Fruit fly (Drosophila melanogaster) whole organism, prepupa: ENCODE results near the gene eIF4EHP.

Source experiments
- Blimp-1 ChIP-seq: fragments of 200-800 bp; sonication (Bioruptor generic); optimal IDR thresholded peaks from 3 replicates; lab custom pipeline; 2017; ENCODE audit warnings: missing biosample characterization, missing genetic modification characterization, mild to moderate bottlenecking, moderate library complexity, missing genetic modification reagents
- CG10631 ChIP-seq: fragments of 200-800 bp; sonication (Bioruptor generic); optimal IDR thresholded peaks from 2 replicates; lab custom pipeline; 2016; ENCODE audit warnings: missing biosample characterization, missing genetic modification characterization
- CG10669 ChIP-seq: fragments of 200-800 bp; sonication (Bioruptor generic); optimal IDR thresholded peaks from 3 replicates; lab custom pipeline; 2018; ENCODE audit warnings: missing biosample characterization, mild to moderate bottlenecking, missing genetic modification characterization, moderate library complexity
- CG11294 ChIP-seq: fragments of 200-800 bp; sonication (Bioruptor generic); IDR thresholded peaks from 2 replicates; pipeline ENCODE4 v1.3.6; 2022; ENCODE audit warnings: missing biosample characterization, missing genetic modification characterization
- CG11902 ChIP-seq: fragments of 200-800 bp; sonication (Bioruptor generic); optimal IDR thresholded peaks from 3 replicates; lab custom pipeline; 2016; ENCODE audit warnings: missing biosample characterization, missing genetic modification characterization
- CG15336 ChIP-seq: fragments of 200-800 bp; sonication (Bioruptor generic); IDR thresholded peaks from 2 replicates; pipeline ENCODE4 v1.3.6; 2022; ENCODE audit warnings: missing biosample characterization, missing genetic modification characterization
- CG1621 ChIP-seq: fragments of 200-800 bp; sonication (Bioruptor generic); optimal IDR thresholded peaks from 3 replicates; lab custom pipeline; 2018; ENCODE audit warnings: missing biosample characterization, mild to moderate bottlenecking, missing genetic modification characterization
- CG16779 ChIP-seq: fragments of 200-800 bp; sonication (Bioruptor generic); optimal IDR thresholded peaks from 3 replicates; lab custom pipeline; 2017; ENCODE audit warnings: missing biosample characterization, mild to moderate bottlenecking, missing genetic modification characterization
- CG3032 ChIP-seq: fragments of 200-800 bp; optimal IDR thresholded peaks from 2 replicates; lab custom pipeline; 2019; ENCODE audit warnings: missing biosample characterization, mild to moderate bottlenecking, missing genetic modification characterization, moderate library complexity
- CG31627 ChIP-seq: fragments of 200-800 bp; sonication (Bioruptor generic); optimal IDR thresholded peaks from 3 replicates; lab custom pipeline; 2016; ENCODE audit warnings: missing biosample characterization, missing genetic modification characterization
- CG34406 ChIP-seq: fragments of 200-800 bp; sonication (Bioruptor generic); optimal IDR thresholded peaks from 3 replicates; lab custom pipeline; 2016; ENCODE audit warnings: missing biosample characterization, missing genetic modification characterization
- CG3919 ChIP-seq: fragments of 200-800 bp; sonication (Bioruptor generic); optimal IDR thresholded peaks from 3 replicates; lab custom pipeline; 2016; ENCODE audit warnings: missing biosample characterization, missing genetic modification characterization
- CG6163 ChIP-seq: fragments of 200-800 bp; sonication (Bioruptor generic); IDR thresholded peaks from 3 replicates; pipeline ENCODE4 v1.3.6; 2022; ENCODE audit warnings: missing biosample characterization, missing genetic modification characterization
- CG6276 ChIP-seq: fragments of 200-800 bp; sonication (Bioruptor generic); optimal IDR thresholded peaks from 2 replicates; lab custom pipeline; 2017; ENCODE audit warnings: missing biosample characterization, mild to moderate bottlenecking, missing genetic modification characterization
- CG6808 ChIP-seq: fragments of 200-800 bp; sonication (Bioruptor generic); optimal IDR thresholded peaks from 3 replicates; lab custom pipeline; 2017; ENCODE audit warnings: missing biosample characterization, missing genetic modification characterization, mild to moderate bottlenecking, moderate library complexity, missing genetic modification reagents
- CG6854 ChIP-seq: fragments of 200-800 bp; sonication (Bioruptor generic); optimal IDR thresholded peaks from 2 replicates; lab custom pipeline; 2017; ENCODE audit warnings: missing biosample characterization, mild to moderate bottlenecking, missing genetic modification characterization
- CG7368 ChIP-seq: fragments of 200-800 bp; sonication (Bioruptor generic); optimal IDR thresholded peaks from 3 replicates; lab custom pipeline; 2016; ENCODE audit warnings: missing biosample characterization, missing genetic modification characterization
- CG8319 ChIP-seq: fragments of 200-800 bp; sonication (Bioruptor generic); optimal IDR thresholded peaks from 3 replicates; lab custom pipeline; 2016; ENCODE audit warnings: missing biosample characterization, missing genetic modification characterization
- CG9139 ChIP-seq: fragments of 200-800 bp; sonication (Bioruptor generic); optimal IDR thresholded peaks from 3 replicates; lab custom pipeline; 2017; ENCODE audit warnings: missing biosample characterization, mild to moderate bottlenecking, missing genetic modification characterization
- Eip78C ChIP-seq: fragments of 200-800 bp; sonication (Bioruptor generic); peaks from one replicate; lab custom pipeline; 2016; ENCODE audit warnings: missing biosample characterization, missing genetic modification characterization
- Eip93F ChIP-seq: fragments of 200-800 bp; sonication (Bioruptor generic); optimal IDR thresholded peaks from 2 replicates; lab custom pipeline; 2016; ENCODE audit warnings: missing biosample characterization, mild to moderate bottlenecking, missing genetic modification characterization
- Ets21C ChIP-seq: fragments of 200-800 bp; sonication (Bioruptor generic); optimal IDR thresholded peaks from 3 replicates; lab custom pipeline; 2016; ENCODE audit warnings: missing biosample characterization, missing genetic modification characterization
- Ets96B ChIP-seq: fragments of 200-800 bp; optimal IDR thresholded peaks from 2 replicates; lab custom pipeline; 2019; ENCODE audit warnings: missing biosample characterization, mild to moderate bottlenecking, missing genetic modification characterization, moderate library complexity
- Gug ChIP-seq: fragments of 200-800 bp; sonication (Bioruptor generic); IDR thresholded peaks from 2 replicates; pipeline ENCODE4 v1.3.6; 2022; ENCODE audit warnings: missing biosample characterization, missing genetic modification characterization
- Hr38 ChIP-seq: sonication (Bioruptor generic); optimal IDR thresholded peaks from 2 replicates; lab custom pipeline; 2016; ENCODE audit warnings: missing biosample characterization, missing genetic modification characterization
- Hr39 ChIP-seq: fragments of 200-800 bp; sonication (Bioruptor generic); optimal IDR thresholded peaks from 2 replicates; lab custom pipeline; 2016; ENCODE audit warnings: missing biosample characterization, missing genetic modification characterization
- Hr4 ChIP-seq: fragments of 200-800 bp; sonication (Bioruptor generic); optimal IDR thresholded peaks from 3 replicates; lab custom pipeline; 2016; ENCODE audit warnings: missing biosample characterization, missing genetic modification characterization
- OdsH ChIP-seq: fragments of 200-800 bp; sonication (Bioruptor generic); optimal IDR thresholded peaks from 3 replicates; lab custom pipeline; 2016; ENCODE audit warnings: missing biosample characterization, missing genetic modification characterization
- Smox ChIP-seq: fragments of 200-800 bp; sonication (Bioruptor generic); optimal IDR thresholded peaks from 3 replicates; lab custom pipeline; 2016; ENCODE audit warnings: missing biosample characterization, missing genetic modification characterization
- Sox102F ChIP-seq: fragments of 200-800 bp; sonication (Bioruptor generic); optimal IDR thresholded peaks from 2 replicates; lab custom pipeline; 2016; ENCODE audit warnings: missing biosample characterization, mild to moderate bottlenecking, missing genetic modification characterization
- achi ChIP-seq: fragments of 200-800 bp; sonication (Bioruptor generic); optimal IDR thresholded peaks from 3 replicates; lab custom pipeline; 2016; ENCODE audit warnings: missing biosample characterization, missing genetic modification characterization
- acj6 ChIP-seq: fragments of 200-800 bp; sonication (Bioruptor generic); optimal IDR thresholded peaks from 3 replicates; lab custom pipeline; 2016; ENCODE audit warnings: missing biosample characterization, missing genetic modification characterization
- cyc ChIP-seq: fragments of 200-800 bp; sonication (Bioruptor generic); optimal IDR thresholded peaks from 3 replicates; lab custom pipeline; 2016; ENCODE audit warnings: missing biosample characterization, missing genetic modification characterization
- dsx ChIP-seq: fragments of 200-800 bp; optimal IDR thresholded peaks from 3 replicates; lab custom pipeline; 2019; ENCODE audit warnings: missing biosample characterization, mild to moderate bottlenecking, missing genetic modification characterization, moderate library complexity; ENCODE audit not compliant: poor library complexity, severe bottlenecking
- eg ChIP-seq: fragments of 200-800 bp; sonication (Bioruptor generic); IDR thresholded peaks from 3 replicates; pipeline ENCODE4 v1.3.6; 2022; ENCODE audit warnings: missing biosample characterization, missing genetic modification characterization
- fd59A ChIP-seq: fragments of 200-800 bp; sonication (Bioruptor generic); optimal IDR thresholded peaks from 2 replicates; lab custom pipeline; 2017; ENCODE audit warnings: missing biosample characterization, mild to moderate bottlenecking, missing genetic modification characterization, missing genetic modification reagents
- fd85E ChIP-seq: fragments of 200-800 bp; sonication (Bioruptor generic); optimal IDR thresholded peaks from 3 replicates; lab custom pipeline; 2016; ENCODE audit warnings: missing biosample characterization, missing genetic modification characterization
- fkh ChIP-seq: fragments of 200-800 bp; sonication (Bioruptor generic); optimal IDR thresholded peaks from 3 replicates; lab custom pipeline; 2017; ENCODE audit warnings: missing biosample characterization, mild to moderate bottlenecking, missing genetic modification characterization, moderate library complexity
- salr ChIP-seq, 2 experiments: fragments of 200-800 bp; sonication (Bioruptor generic); optimal IDR thresholded peaks; 3 replicates each; lab custom pipeline; 2016 to 2018; ENCODE audit warnings: missing biosample characterization in 2 of 2, missing genetic modification characterization in 2 of 2, mild to moderate bottlenecking in 1 of 2
- spab ChIP-seq: fragments of 200-800 bp; sonication (Bioruptor generic); optimal IDR thresholded peaks from 2 replicates; lab custom pipeline; 2017; ENCODE audit warnings: missing biosample characterization, mild to moderate bottlenecking, missing genetic modification characterization, missing genetic modification reagents
- ss ChIP-seq, 2 experiments: fragments of 200-800 bp; sonication (Bioruptor generic); optimal IDR thresholded peaks; 2 replicates in 1 of 2; 3 replicates in 1 of 2; lab custom pipeline; 2017 to 2018; ENCODE audit warnings: mild to moderate bottlenecking in 2 of 2, missing biosample characterization in 2 of 2, missing genetic modification characterization in 2 of 2, moderate library complexity in 1 of 2
- svp ChIP-seq: fragments of 200-800 bp; sonication (Bioruptor generic); peaks from one replicate; lab custom pipeline; 2016; ENCODE audit warnings: missing biosample characterization, missing genetic modification characterization
- topi ChIP-seq: fragments of 200-800 bp; sonication (Bioruptor generic); optimal IDR thresholded peaks from 3 replicates; lab custom pipeline; 2016; ENCODE audit warnings: missing biosample characterization, missing genetic modification characterization
- vri ChIP-seq: fragments of 200-800 bp; sonication (Bioruptor generic); optimal IDR thresholded peaks from 3 replicates; lab custom pipeline; 2016; ENCODE audit warnings: missing biosample characterization, mild to moderate bottlenecking, missing genetic modification characterization

Gene eIF4EHP

DNA sequence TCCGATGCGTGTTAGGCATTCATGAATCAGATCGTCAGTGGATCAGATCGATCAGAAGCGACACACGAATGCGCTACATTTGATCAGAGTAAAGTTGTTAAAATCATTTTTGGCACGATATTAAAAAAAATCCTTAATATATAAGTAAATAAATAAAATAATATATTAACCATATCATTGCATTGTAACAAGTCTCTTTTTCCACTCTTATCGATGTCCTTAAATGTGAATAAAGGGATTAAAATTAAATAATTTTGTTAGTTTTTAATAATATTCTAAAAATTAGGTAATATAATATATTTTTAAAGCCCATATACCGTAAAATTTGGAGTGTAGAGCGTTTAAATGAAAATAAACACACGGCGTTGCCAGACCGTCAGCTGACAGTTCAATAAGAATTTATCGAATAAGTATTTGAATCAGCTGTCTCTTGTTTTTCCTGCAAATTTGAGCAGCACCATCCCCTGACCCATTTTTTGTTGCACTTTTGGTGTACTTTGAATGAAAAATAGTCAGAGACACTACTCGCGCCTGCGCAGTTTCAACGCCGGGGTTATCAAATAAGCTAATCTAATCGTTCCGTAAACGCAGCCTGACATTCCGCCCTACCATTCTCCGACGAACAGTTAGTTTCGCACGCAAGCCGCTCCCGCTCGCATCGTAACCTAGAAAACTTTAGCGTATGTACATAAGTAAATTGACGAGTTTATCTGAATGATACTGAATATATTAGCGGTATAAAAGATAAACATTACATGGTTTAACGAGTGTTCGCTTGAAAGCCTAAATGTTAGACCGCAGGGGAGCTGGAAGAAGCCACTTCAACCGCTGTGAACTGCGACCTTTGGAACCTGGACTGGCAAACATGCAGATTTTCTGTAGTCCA, 43.4 kb upstream of the eIF4EHP start, which contains the start of the genes p38a and CG6178 (continued):
- TF ChIP-seq CG3032 (tag; lab: Kevin White, UChicago) (peak; percentile 99), spab (GFP tag; lab: Kevin White, UChicago) (peak; percentile 96), CG6163 (peak; percentile 97), Ets96B (tag; lab: Kevin White, UChicago) (peak; percentile 99), topi (GFP tag; lab: Kevin White, UChicago) (peak; percentile 92), CG11902 (GFP tag; lab: Kevin White, UChicago) (peak; percentile 94), achi (peak; percentile 99), svp (GFP tag; lab: Kevin White, UChicago) (peak; percentile 95), CG10669 (GFP tag; lab: Kevin White, UChicago) (peak; percentile 97), Smox (peak; percentile 82), fkh (peak; percentile 86), CG7368 (GFP tag; lab: Kevin White, UChicago) (peak; percentile 95), CG6854 (peak; percentile 95), Eip93F (GFP tag; lab: Kevin White, UChicago) (peak; percentile 81), acj6 (GFP tag; lab: Kevin White, UChicago) (peak; percentile 98), Hr39 (GFP tag; lab: Kevin White, UChicago) (peak; percentile 84), CG6808 (peak; percentile 95), CG6276 (GFP tag; lab: Kevin White, UChicago) (peak; percentile 99)

- TF ChIP-seq fd59A (GFP tag; lab: Kevin White, UChicago): no peak
- no peak for TF ChIP-seq Hr38 (GFP tag; lab: Kevin White, UChicago)
- no peak for TF ChIP-seq Blimp-1 (GFP tag; lab: Kevin White, UChicago)
- no peak for TF ChIP-seq CG31627 (GFP tag; lab: Kevin White, UChicago)
- no peak for TF ChIP-seq spab (GFP tag; lab: Kevin White, UChicago)
- no peak for TF ChIP-seq eg (GFP tag; lab: Robert Waterston, UW)
- TF ChIP-seq acj6 (GFP tag; lab: Kevin White, UChicago): no peak
- no peak for TF ChIP-seq Ets21C (GFP tag; lab: Kevin White, UChicago)
- no peak for TF ChIP-seq OdsH (GFP tag; lab: Kevin White, UChicago)
- TF ChIP-seq CG7368 (GFP tag; lab: Kevin White, UChicago): no peak
- no peak for TF ChIP-seq CG3032 (tag; lab: Kevin White, UChicago)
- no peak for TF ChIP-seq CG15336 (GFP tag; lab: Robert Waterston, UW)
- no peak for TF ChIP-seq Gug (GFP tag; lab: Robert Waterston, UW)
- TF ChIP-seq vri: no peak
- TF ChIP-seq CG11294 (GFP tag; lab: Robert Waterston, UW): no peak
- TF ChIP-seq salr (GFP tag; optimal IDR thresholded peaks at IDR 0.05; lab: Kevin White, UChicago): no peak
Measured at dm6 chr3R:24150103-24150502, 41.3 kb upstream of the eIF4EHP start, which contains the start of gene p38c. Gene p38c (minus strand): TSS chr3R:24150203.

dm6 chr3R:24148838-24149237, 40.1 kb upstream of the eIF4EHP start, which contains the start of gene Slimp:
Gene Slimp (minus strand): TSS chr3R:24148967.
- no peak for TF ChIP-seq CG9139 (GFP tag; lab: Kevin White, UChicago)
- peak; percentile 14 for TF ChIP-seq CG3032 (tag; lab: Kevin White, UChicago)
- TF ChIP-seq Hr4 (GFP tag; lab: Kevin White, UChicago): peak; percentile 46
- TF ChIP-seq salr (GFP tag; optimal IDR thresholded peaks at IDR 0.05; lab: Kevin White, UChicago): no peak
- no peak for TF ChIP-seq fd85E (GFP tag; lab: Kevin White, UChicago)
- peak; percentile 15 for TF ChIP-seq CG10631 (GFP tag; lab: Kevin White, UChicago)
- TF ChIP-seq CG8319 (GFP tag; lab: Kevin White, UChicago): no peak
- no peak for TF ChIP-seq dsx (GFP tag; lab: Kevin White, UChicago)
- no peak for TF ChIP-seq cyc
- no peak for TF ChIP-seq eg (GFP tag; lab: Robert Waterston, UW)
- no peak for TF ChIP-seq Sox102F (GFP tag; lab: Kevin White, UChicago)
- TF ChIP-seq CG11294 (GFP tag; lab: Robert Waterston, UW): no peak
- peak; percentile 83 for TF ChIP-seq Eip78C (GFP tag; lab: Kevin White, UChicago)
- no peak for TF ChIP-seq CG6854
- no peak for TF ChIP-seq CG6808
- peak; percentile 10 for TF ChIP-seq CG34406 (GFP tag; lab: Kevin White, UChicago)
- TF ChIP-seq CG16779: no peak
- peak; percentile 76 for TF ChIP-seq svp (GFP tag; lab: Kevin White, UChicago)
- TF ChIP-seq ss (GFP tag; optimal IDR thresholded peaks at IDR 0.05; lab: Kevin White, UChicago): no peak
- TF ChIP-seq CG10669 (GFP tag; lab: Kevin White, UChicago): no peak
- TF ChIP-seq CG6276 (GFP tag; lab: Kevin White, UChicago): no peak
- TF ChIP-seq Gug (GFP tag; lab: Robert Waterston, UW): no peak
- TF ChIP-seq Eip93F (GFP tag; lab: Kevin White, UChicago): no peak
- TF ChIP-seq CG1621: no peak
- TF ChIP-seq CG3919 (GFP tag; lab: Kevin White, UChicago): no peak
- TF ChIP-seq vri: peak; percentile 46
- TF ChIP-seq CG11902 (GFP tag; lab: Kevin White, UChicago): no peak
